Worm (Caenorhabditis elegans): ENCODE measurements around the gene Y56A3A.6.

The Y56A3A.6 gene

ce11 chrIII:11849590-11849989, 29.0 kb downstream of the Y56A3A.6 start:
- TF ChIP-seq fax-1 (tag; optimal IDR thresholded peaks at IDR 0.05), result no peak
- no peak for TF ChIP-seq sdc-2 (tag; optimal IDR thresholded peaks at IDR 0.05)
- no peak for TF ChIP-seq hlh-15 (tag; optimal IDR thresholded peaks at IDR 0.05)

DNA sequence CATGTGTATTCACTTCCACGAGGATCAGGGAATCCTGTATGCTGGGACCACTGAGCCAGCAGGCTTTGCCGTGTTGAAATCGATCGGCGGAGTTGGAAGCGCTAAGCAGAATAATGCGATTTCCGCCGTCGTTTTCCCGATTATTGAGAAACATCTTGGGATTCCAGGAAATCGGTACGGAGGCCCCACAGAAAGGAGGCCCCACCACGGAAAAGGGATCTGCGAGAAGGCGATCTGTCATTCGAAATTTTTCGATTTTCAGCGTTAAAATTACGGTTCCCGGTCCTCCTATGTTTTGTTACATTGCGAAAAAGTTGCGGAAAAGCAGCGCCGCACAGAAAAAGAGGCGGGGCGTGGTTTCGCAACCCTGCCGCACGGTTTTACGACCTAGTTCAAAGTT, 30.3 kb downstream of the Y56A3A.6 start:
- TF ChIP-seq zip-5 (tag; optimal IDR thresholded peaks at IDR 0.05) (peak; percentile 57), dmd-4 (tag; optimal IDR thresholded peaks at IDR 0.05; ENCODE audit: borderline replicate concordance) (peak; percentile 42), ahr-1 (tag; optimal IDR thresholded peaks at IDR 0.05) (peak; percentile 27), rnt-1 (tag; optimal IDR thresholded peaks at IDR 0.05) (peak; percentile 58), dve-1 (tag; optimal IDR thresholded peaks at IDR 0.05) (no peak), ref-2 (tag; optimal IDR thresholded peaks at IDR 0.05) (peak; percentile 67), fax-1 (tag; optimal IDR thresholded peaks at IDR 0.05) (peak; percentile 52), lim-6 (tag; optimal IDR thresholded peaks at IDR 0.05) (peak; percentile 52), tbx-7 (tag; optimal IDR thresholded peaks at IDR 0.05) (peak; percentile 52), ceh-24 (tag; optimal IDR thresholded peaks at IDR 0.05) (no peak), K02D7.2 (tag; optimal IDR thresholded peaks at IDR 0.05) (peak; percentile 4), nhr-11 (tag; optimal IDR thresholded peaks at IDR 0.05) (no peak), ceh-34 (tag; optimal IDR thresholded peaks at IDR 0.05) (peak; percentile 24), ceh-14 (tag; optimal IDR thresholded peaks at IDR 0.05) (peak; percentile 64), nhr-232 (tag; optimal IDR thresholded peaks at IDR 0.05) (no peak), tbx-2 (tag; optimal IDR thresholded peaks at IDR 0.05) (peak; percentile 82), C08G9.2 (tag; optimal IDR thresholded peaks at IDR 0.05) (peak; percentile 62), fkh-6 (tag; optimal IDR thresholded peaks at IDR 0.05) (peak; percentile 34), F13H6.1 (tag; optimal IDR thresholded peaks at IDR 0.05) (peak; percentile 44), hlh-8 (tag; optimal IDR thresholded peaks at IDR 0.05) (peak; percentile 56), ceh-2 (tag; optimal IDR thresholded peaks at IDR 0.05) (peak; percentile 62), ceh-31 (tag; optimal IDR thresholded peaks at IDR 0.05) (peak; percentile 88), fkh-10 (GFP tag; optimal IDR thresholded peaks at IDR 0.05) (no peak)

DNA sequence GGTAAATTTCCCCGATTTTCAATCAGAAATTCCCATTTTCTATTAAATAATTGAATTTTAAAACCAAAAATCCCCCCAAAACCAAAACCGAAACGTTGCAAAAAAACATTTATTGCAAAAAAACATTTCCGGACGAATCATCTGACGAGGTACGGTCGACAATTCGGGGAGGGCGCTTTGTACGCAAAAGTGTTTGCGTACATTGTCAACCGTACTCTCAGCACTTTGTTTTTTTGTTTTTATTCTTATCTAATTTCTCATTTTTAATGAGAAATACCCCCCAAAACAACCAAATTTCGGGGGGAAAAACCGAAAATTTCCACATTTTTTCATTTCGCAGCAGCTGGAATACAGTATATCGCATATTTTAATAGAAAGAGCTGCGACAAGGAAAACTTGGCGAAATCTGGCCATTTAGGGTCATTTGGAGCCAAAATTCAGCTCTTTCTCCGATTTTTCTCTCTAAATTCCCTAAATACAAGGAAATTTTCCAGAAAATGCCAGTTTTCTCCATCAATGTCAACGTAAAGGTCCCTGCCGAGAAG, 30.9 kb downstream of the Y56A3A.6 start, which contains the start of gene mif-1:
mif-1 (plus strand) TSS at position 495 of the 545 bp plus-strand sequence.
- TF ChIP-seq hlh-30 (tag; optimal IDR thresholded peaks at IDR 0.05; ENCODE audit: insufficient read depth) (peak; percentile 30), nhr-11 (tag; optimal IDR thresholded peaks at IDR 0.05) (no peak), nfya-1 (tag; optimal IDR thresholded peaks at IDR 0.05) (peak; percentile 68), elt-2 (tag; optimal IDR thresholded peaks at IDR 0.05) (peak; percentile 26)

- TF ChIP-seq ceh-48 (tag; optimal IDR thresholded peaks at IDR 0.05), result peak; percentile 4
- TF ChIP-seq ceh-2 (tag; optimal IDR thresholded peaks at IDR 0.05), result no peak
- TF ChIP-seq lim-6 (tag; optimal IDR thresholded peaks at IDR 0.05), result no peak
Measured at ce11 chrIII:11847014-11847413, 31.6 kb downstream of the Y56A3A.6 start.

DNA sequence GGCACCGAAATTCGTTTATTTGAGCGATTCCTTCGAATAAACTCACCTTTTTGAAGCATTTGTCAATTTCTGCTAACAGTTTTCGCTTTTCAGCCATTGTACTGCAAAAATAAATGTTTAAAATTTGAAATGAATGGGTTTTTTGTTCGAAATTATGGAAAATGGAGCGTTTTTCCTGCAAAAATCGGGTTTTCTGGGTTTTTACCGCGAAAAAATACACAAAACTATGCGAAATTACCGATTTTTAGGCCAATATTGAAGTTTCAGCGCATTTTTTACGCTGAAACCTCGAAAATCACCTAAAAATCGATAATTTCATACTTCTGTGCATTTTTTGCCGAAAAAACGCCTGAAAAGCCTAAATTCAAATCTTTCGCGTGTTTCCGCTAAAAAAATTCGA, 32.2 kb downstream of the Y56A3A.6 start, which contains the start of gene ntl-3:
ntl-3 (minus strand) TSS at position 101 of the 400 bp plus-strand sequence.
- TF ChIP-seq tbx-7 (tag; optimal IDR thresholded peaks at IDR 0.05), result no peak
- TF ChIP-seq mec-3 (tag; optimal IDR thresholded peaks at IDR 0.05; ENCODE audit: borderline replicate concordance), result no peak
- TF ChIP-seq fkh-10 (GFP tag; optimal IDR thresholded peaks at IDR 0.05), result no peak
- TF ChIP-seq ceh-31 (tag; optimal IDR thresholded peaks at IDR 0.05), result no peak
- TF ChIP-seq F13H6.1 (tag; optimal IDR thresholded peaks at IDR 0.05), result no peak
- no peak for TF ChIP-seq C38D4.7 (GFP tag; optimal IDR thresholded peaks at IDR 0.05)
- no peak for TF ChIP-seq ets-4 (tag; optimal IDR thresholded peaks at IDR 0.05)
- no peak for TF ChIP-seq rnt-1 (tag; optimal IDR thresholded peaks at IDR 0.05)
- TF ChIP-seq nhr-11 (tag; optimal IDR thresholded peaks at IDR 0.05), result no peak
- no peak for TF ChIP-seq hlh-13 (GFP tag; optimal IDR thresholded peaks at IDR 0.05)
- TF ChIP-seq unc-86 (tag; optimal IDR thresholded peaks at IDR 0.05), result no peak
- TF ChIP-seq ztf-16 (tag; optimal IDR thresholded peaks at IDR 0.05), result no peak
